Fruit fly (Drosophila melanogaster) whole organism, embryonic: Measurements from ENCODE around the gene CG15439.

ENCODE experiments used
- Antp ChIP-seq: fragments of 200-800 bp; sonication (Bioruptor generic); optimal IDR thresholded peaks from 3 replicates; lab custom pipeline; 2016; ENCODE audit warnings: missing biosample characterization, missing genetic modification characterization
- C15 ChIP-seq: fragments of 200-800 bp; sonication (Bioruptor generic); IDR thresholded peaks from 3 replicates; pipeline ENCODE4 v1.3.6; 2022; ENCODE audit warnings: missing biosample characterization, missing genetic modification characterization
- CG11696 ChIP-seq: fragments of 200-800 bp; sonication (Bioruptor generic); IDR thresholded peaks from 2 replicates; pipeline ENCODE4 v1.3.6; 2022; ENCODE audit warnings: missing biosample characterization, missing genetic modification characterization
- CG12071 ChIP-seq: fragments of 200-800 bp; sonication (Bioruptor generic); optimal IDR thresholded peaks from 3 replicates; lab custom pipeline; 2018; ENCODE audit warnings: missing biosample characterization, mild to moderate bottlenecking, missing genetic modification characterization
- CG12236 ChIP-seq: fragments of 200-800 bp; sonication (Bioruptor generic); optimal IDR thresholded peaks from 2 replicates; lab custom pipeline; 2016; ENCODE audit warnings: missing biosample characterization, missing genetic modification characterization
- CG14050 ChIP-seq: fragments of 200-800 bp; sonication (Bioruptor generic); IDR thresholded peaks from 3 replicates; pipeline ENCODE4 v1.3.6; 2022; ENCODE audit warnings: missing biosample characterization, missing genetic modification characterization
- CG16815 ChIP-seq: fragments of 200-800 bp; sonication (Bioruptor generic); optimal IDR thresholded peaks from 3 replicates; lab custom pipeline; 2017; ENCODE audit warnings: missing biosample characterization, mild to moderate bottlenecking, missing genetic modification characterization
- CG2129 ChIP-seq: fragments of 200-800 bp; sonication (Bioruptor generic); IDR thresholded peaks from 2 replicates; pipeline ENCODE4 v1.3.6; 2022; ENCODE audit warnings: missing biosample characterization, missing genetic modification characterization; ENCODE audit not compliant: partially characterized antibody
- CG30403 ChIP-seq: fragments of 200-800 bp; sonication (Bioruptor generic); optimal IDR thresholded peaks from 3 replicates; lab custom pipeline; 2016; ENCODE audit warnings: missing biosample characterization, missing genetic modification characterization
- CG31224 ChIP-seq: fragments of 200-800 bp; sonication (Bioruptor generic); IDR thresholded peaks from 2 replicates; pipeline ENCODE4 v1.3.6; 2022; ENCODE audit warnings: missing biosample characterization, missing genetic modification characterization
- CG32767 ChIP-seq: fragments of 200-800 bp; sonication (Bioruptor generic); IDR thresholded peaks from 2 replicates; pipeline ENCODE4 v1.3.6; 2022; ENCODE audit warnings: missing biosample characterization, missing genetic modification characterization
- CG34224 ChIP-seq: fragments of 200-800 bp; sonication (Bioruptor generic); IDR thresholded peaks from 3 replicates; pipeline ENCODE4 v1.3.6; 2022; ENCODE audit warnings: missing biosample characterization, missing genetic modification characterization; ENCODE audit not compliant: partially characterized antibody
- CG42726 ChIP-seq: fragments of 200-800 bp; sonication (Bioruptor generic); IDR thresholded peaks from 2 replicates; pipeline ENCODE4 v1.3.6; 2022; ENCODE audit warnings: missing biosample characterization, missing genetic modification characterization; ENCODE audit not compliant: partially characterized antibody
- CG4617 ChIP-seq: fragments of 200-800 bp; sonication (Bioruptor generic); optimal IDR thresholded peaks from 3 replicates; lab custom pipeline; 2016; ENCODE audit warnings: missing biosample characterization, missing genetic modification characterization, borderline replicate concordance
- CG6175 ChIP-seq: fragments of 200-800 bp; sonication (Bioruptor generic); IDR thresholded peaks from 3 replicates; pipeline ENCODE4 v1.3.6; 2022; ENCODE audit warnings: missing biosample characterization, missing genetic modification characterization
- CG7556 ChIP-seq: fragments of 200-800 bp; sonication (Bioruptor generic); optimal IDR thresholded peaks from 2 replicates; lab custom pipeline; 2017; ENCODE audit warnings: missing biosample characterization, mild to moderate bottlenecking, missing genetic modification characterization
- CG7963 ChIP-seq: fragments of 200-800 bp; sonication (Bioruptor generic); IDR thresholded peaks from 3 replicates; pipeline ENCODE4 v1.3.6; 2022; ENCODE audit warnings: missing biosample characterization, missing genetic modification characterization; ENCODE audit not compliant: partially characterized antibody
- CG9797 ChIP-seq: fragments of 200-800 bp; sonication (Bioruptor generic); optimal IDR thresholded peaks from 3 replicates; lab custom pipeline; 2018; ENCODE audit warnings: missing biosample characterization, mild to moderate bottlenecking, missing genetic modification characterization
- Dbx ChIP-seq: fragments of 200-800 bp; sonication (Bioruptor generic); IDR thresholded peaks from 3 replicates; pipeline ENCODE4 v1.3.6; 2022; ENCODE audit warnings: missing biosample characterization, missing genetic modification characterization
- Doc3 ChIP-seq: fragments of 200-800 bp; sonication (Bioruptor generic); IDR thresholded peaks from 3 replicates; pipeline ENCODE4 v1.3.6; 2022; ENCODE audit warnings: missing biosample characterization, missing genetic modification characterization; ENCODE audit not compliant: partially characterized antibody
- E2f2 ChIP-seq: fragments of 200-800 bp; sonication (Bioruptor generic); IDR thresholded peaks from 2 replicates; pipeline ENCODE4 v1.3.6; 2022; ENCODE audit warnings: missing biosample characterization, missing genetic modification characterization
- Lpt ChIP-seq: fragments of >200 bp; optimal IDR thresholded peaks from 2 replicates; lab custom pipeline; 2018; ENCODE audit warnings: missing biosample characterization, missing genetic modification characterization
- Neu2 ChIP-seq: fragments of 200-800 bp; sonication (Bioruptor generic); optimal IDR thresholded peaks from 3 replicates; lab custom pipeline; 2016; ENCODE audit warnings: missing biosample characterization, missing genetic modification characterization, borderline replicate concordance
- Oaz ChIP-seq: fragments of 200-800 bp; sonication (Bioruptor generic); IDR thresholded peaks from 2 replicates; pipeline ENCODE4 v1.3.6; 2022; ENCODE audit warnings: missing biosample characterization, missing genetic modification characterization
- Oli ChIP-seq: fragments of 200-800 bp; sonication (Bioruptor generic); optimal IDR thresholded peaks from 2 replicates; lab custom pipeline; 2018; ENCODE audit warnings: missing biosample characterization, mild to moderate bottlenecking, missing genetic modification characterization, moderate library complexity
- Sox100B ChIP-seq: fragments of 200-800 bp; sonication (Bioruptor generic); optimal IDR thresholded peaks from 3 replicates; lab custom pipeline; 2018; ENCODE audit warnings: missing biosample characterization, mild to moderate bottlenecking, missing genetic modification characterization
- abd-A ChIP-seq: fragments of 200-800 bp; sonication (Bioruptor generic); optimal IDR thresholded peaks from 3 replicates; lab custom pipeline; 2019; ENCODE audit warnings: missing biosample characterization, mild to moderate bottlenecking, missing genetic modification characterization, moderate library complexity
- az2 ChIP-seq: fragments of 200-800 bp; sonication (Bioruptor generic); optimal IDR thresholded peaks from 3 replicates; lab custom pipeline; 2016; ENCODE audit warnings: missing biosample characterization, missing genetic modification characterization
- btn ChIP-seq: fragments of 200-800 bp; sonication (Bioruptor generic); optimal IDR thresholded peaks from 2 replicates; lab custom pipeline; 2016; ENCODE audit warnings: missing biosample characterization, missing genetic modification characterization
- dati ChIP-seq: fragments of 200-800 bp; sonication (Bioruptor generic); IDR thresholded peaks from 2 replicates; pipeline ENCODE4 v1.3.6; 2022; ENCODE audit warnings: missing biosample characterization, missing genetic modification characterization
- esg ChIP-seq: fragments of 200-800 bp; sonication (Bioruptor generic); conservative IDR thresholded peaks from 2 replicates; pipeline ENCODE4 v1.3.6; 2022; ENCODE audit warnings: missing biosample characterization, missing genetic modification characterization
- ftz-f1 ChIP-seq: fragments of 200-800 bp; sonication (Bioruptor generic); optimal IDR thresholded peaks from 2 replicates; lab custom pipeline; 2016; ENCODE audit warnings: missing biosample characterization, missing genetic modification characterization
- gcm ChIP-seq: fragments of 200-800 bp; sonication (Bioruptor generic); optimal IDR thresholded peaks from 2 replicates; lab custom pipeline; 2019; ENCODE audit warnings: missing biosample characterization, mild to moderate bottlenecking, missing genetic modification characterization, moderate library complexity
- grn ChIP-seq: fragments of 200-800 bp; sonication (Bioruptor generic); optimal IDR thresholded peaks from 3 replicates; lab custom pipeline; 2017; ENCODE audit warnings: missing biosample characterization, missing genetic modification characterization
- gro ChIP-seq: fragments of 200-800 bp; sonication (Bioruptor generic); optimal IDR thresholded peaks from 2 replicates; lab custom pipeline; 2016; ENCODE audit warnings: missing biosample characterization, missing genetic modification characterization
- h ChIP-seq: fragments of >200 bp; optimal IDR thresholded peaks from 2 replicates; lab custom pipeline; 2017
- jigr1 ChIP-seq: fragments of 200-800 bp; sonication (Bioruptor generic); IDR thresholded peaks from 3 replicates; pipeline ENCODE4 v1.3.6; 2022; ENCODE audit warnings: missing biosample characterization, missing genetic modification characterization
- kay ChIP-seq: fragments of 200-800 bp; sonication (Bioruptor generic); optimal IDR thresholded peaks from 2 replicates; lab custom pipeline; 2016; ENCODE audit warnings: missing biosample characterization, missing genetic modification characterization
- lbe ChIP-seq: fragments of 200-800 bp; sonication (Bioruptor generic); optimal IDR thresholded peaks from 2 replicates; lab custom pipeline; 2016; ENCODE audit warnings: missing biosample characterization, mild to moderate bottlenecking, missing genetic modification characterization
- pnt ChIP-seq: fragments of 200-800 bp; sonication (Bioruptor generic); optimal IDR thresholded peaks from 3 replicates; lab custom pipeline; 2016; ENCODE audit warnings: missing biosample characterization, missing genetic modification characterization
- pros ChIP-seq: fragments of 200-800 bp; sonication (Bioruptor generic); optimal IDR thresholded peaks from 3 replicates; lab custom pipeline; 2019; ENCODE audit warnings: missing biosample characterization, mild to moderate bottlenecking, missing genetic modification characterization, moderate library complexity
- scrt ChIP-seq: fragments of 200-800 bp; sonication (Bioruptor generic); optimal IDR thresholded peaks from 2 replicates; lab custom pipeline; 2018; ENCODE audit warnings: missing biosample characterization, mild to moderate bottlenecking, missing genetic modification characterization, moderate library complexity
- sd ChIP-seq: fragments of 200-800 bp; sonication (Bioruptor generic); optimal IDR thresholded peaks from 3 replicates; lab custom pipeline; 2018; ENCODE audit warnings: missing biosample characterization, mild to moderate bottlenecking, missing genetic modification characterization, moderate library complexity
- slbo ChIP-seq: fragments of 200-800 bp; sonication (Bioruptor generic); IDR thresholded peaks from 2 replicates; pipeline ENCODE4 v1.3.6; 2022; ENCODE audit warnings: missing biosample characterization, missing genetic modification characterization
- sna ChIP-seq: fragments of 200-800 bp; sonication (Bioruptor generic); IDR thresholded peaks from 2 replicates; pipeline ENCODE4 v1.3.6; 2022; ENCODE audit warnings: missing biosample characterization, missing genetic modification characterization; ENCODE audit not compliant: partially characterized antibody
- so ChIP-seq: fragments of 200-800 bp; sonication (Bioruptor generic); IDR thresholded peaks from 3 replicates; pipeline ENCODE4 v1.3.6; 2022; ENCODE audit warnings: missing biosample characterization, missing genetic modification characterization
- sqz ChIP-seq: fragments of 200-800 bp; sonication (Bioruptor generic); optimal IDR thresholded peaks from 3 replicates; lab custom pipeline; 2018; ENCODE audit warnings: missing biosample characterization, mild to moderate bottlenecking, missing genetic modification characterization
- ssp ChIP-seq: fragments of 200-800 bp; sonication (Bioruptor generic); IDR thresholded peaks from 2 replicates; pipeline ENCODE4 v1.3.6; 2022; ENCODE audit warnings: missing biosample characterization, missing genetic modification characterization
- tup ChIP-seq: fragments of 200-800 bp; sonication (Bioruptor generic); optimal IDR thresholded peaks from 2 replicates; lab custom pipeline; 2016; ENCODE audit warnings: missing biosample characterization, mild to moderate bottlenecking, missing genetic modification characterization, moderate library complexity
- unpg ChIP-seq: fragments of 200-800 bp; sonication (Bioruptor generic); optimal IDR thresholded peaks from 3 replicates; lab custom pipeline; 2018; ENCODE audit warnings: missing biosample characterization, mild to moderate bottlenecking, missing genetic modification characterization, moderate library complexity
- wor ChIP-seq: fragments of 200-800 bp; sonication (Bioruptor generic); IDR thresholded peaks from 2 replicates; pipeline ENCODE4 v1.3.6; 2022; ENCODE audit warnings: missing biosample characterization, missing genetic modification characterization

CG15439 gene

dm6 chr2L:4448582-4449016 is 4.2 kb downstream of the CG15439 start, which contains the start of gene MFS18 (continued):
- peak; percentile 89 for TF ChIP-seq CG7963
- TF ChIP-seq lbe (GFP tag; lab: Kevin White, UChicago), result peak; percentile 93
- peak; percentile 98 for TF ChIP-seq CG30403 (GFP tag; lab: Kevin White, UChicago)
- peak; percentile 91 for TF ChIP-seq kay
- TF ChIP-seq so, result peak; percentile 99
- TF ChIP-seq C15 (GFP tag; lab: Robert Waterston, UW), result peak; percentile 98
- TF ChIP-seq CG14050 (GFP tag; lab: Robert Waterston, UW), result peak; percentile 98
- peak; percentile 96 for TF ChIP-seq gcm
- peak; percentile 97 for TF ChIP-seq CG6175 (GFP tag; lab: Robert Waterston, UW)
- peak; percentile 99 for TF ChIP-seq wor
- peak; percentile 87 for TF ChIP-seq gro (GFP tag; lab: Kevin White, UChicago)
- TF ChIP-seq sd (tag; lab: Kevin White, UChicago), result peak; percentile 98
- peak; percentile 93 for TF ChIP-seq CG16815 (GFP tag; lab: Kevin White, UChicago)
- peak; percentile 97 for TF ChIP-seq CG12071 (GFP tag; lab: Kevin White, UChicago)
- peak; percentile 98 for TF ChIP-seq jigr1 (GFP tag; lab: Robert Waterston, UW)
- no peak for TF ChIP-seq CG42726 (GFP tag; lab: Robert Waterston, UW)
- TF ChIP-seq h, result no peak
- peak; percentile 99 for TF ChIP-seq CG32767 (GFP tag; lab: Robert Waterston, UW)
- TF ChIP-seq pros (GFP tag; lab: Kevin White, UChicago), result no peak
- TF ChIP-seq sqz, result no peak
- TF ChIP-seq az2 (GFP tag; lab: Kevin White, UChicago), result peak; percentile 97
- peak; percentile 96 for TF ChIP-seq scrt (GFP tag; lab: Kevin White, UChicago)
- TF ChIP-seq ssp, result peak; percentile 95
- TF ChIP-seq dati (GFP tag; lab: Robert Waterston, UW), result peak; percentile 97
- TF ChIP-seq CG9797 (GFP tag; lab: Kevin White, UChicago), result peak; percentile 64
- peak; percentile 96 for TF ChIP-seq unpg
- peak; percentile 97 for TF ChIP-seq Sox100B (GFP tag; lab: Kevin White, UChicago)
- TF ChIP-seq CG12236 (GFP tag; lab: Kevin White, UChicago), result peak; percentile 31
- peak; percentile 81 for TF ChIP-seq Neu2 (GFP tag; lab: Kevin White, UChicago)
- TF ChIP-seq sna, result peak; percentile 43; the same call in 1 of the 2 replicates
- peak; percentile 74; the same call in 2 of the 3 replicates for TF ChIP-seq CG34224 (GFP tag; lab: Robert Waterston, UW)
- peak; percentile 99 for TF ChIP-seq esg
- TF ChIP-seq abd-A, result no peak
- TF ChIP-seq CG2129 (GFP tag; lab: Robert Waterston, UW), result no peak; the same call in 1 of the 2 replicates
- TF ChIP-seq Oli (tag; lab: Kevin White, UChicago), result peak; percentile 95
- no peak for TF ChIP-seq Lpt (GFP tag; lab: Kevin White, UChicago)
- peak; percentile 97 for TF ChIP-seq CG7556 (GFP tag; lab: Kevin White, UChicago)
- TF ChIP-seq Antp (GFP tag; lab: Kevin White, UChicago), result peak; percentile 76
- TF ChIP-seq CG11696, result peak; percentile 97
- peak; percentile 88 for TF ChIP-seq E2f2 (GFP tag; lab: Robert Waterston, UW)
- peak; percentile 97 for TF ChIP-seq Oaz (GFP tag; lab: Robert Waterston, UW)
- TF ChIP-seq CG4617 (GFP tag; lab: Kevin White, UChicago), result peak; percentile 97
- TF ChIP-seq btn, result peak; percentile 25
- TF ChIP-seq ftz-f1 (GFP tag; lab: Kevin White, UChicago), result peak; percentile 65
- TF ChIP-seq CG31224, result peak; percentile 97
- peak; percentile 89 for TF ChIP-seq tup (GFP tag; lab: Kevin White, UChicago)
- peak; percentile 62 for TF ChIP-seq Doc3
- peak; percentile 99 for TF ChIP-seq slbo (GFP tag; lab: Robert Waterston, UW)
- peak; percentile 66 for TF ChIP-seq pnt (GFP tag; lab: Kevin White, UChicago)
- peak; percentile 98 for TF ChIP-seq Dbx (GFP tag; lab: Robert Waterston, UW)
- TF ChIP-seq grn (GFP tag; lab: Kevin White, UChicago), result peak; percentile 74
